Worm (Caenorhabditis elegans): ENCODE results near the gene aat-3.
A peak's percentile ranks its signal among the peaks of the same experiment; 100 is the strongest.

Gene aat-3

ce11 chrX:2531276-2531675 is 20.8 kb upstream of the aat-3 start (continued):
- TF ChIP-seq sea-2 (GFP tag; IDR thresholded peaks at IDR 0.05) (no peak), F55B11.4 (tag; optimal IDR thresholded peaks at IDR 0.05; ENCODE audit: borderline replicate concordance, insufficient read depth) (no peak), C06A6.2 (GFP tag; conservative IDR thresholded peaks at IDR 0.05) (no peak), F39B2.1 (GFP tag; IDR thresholded peaks at IDR 0.05) (no peak), nfya-2 (GFP tag; IDR thresholded peaks at IDR 0.05) (0 out of 2 replicates have a peak, but pooled peaks have one; percentile 67), ama-1 (optimal IDR thresholded peaks at IDR 0.05) (no peak), ama-1 (GFP tag; optimal IDR thresholded peaks at IDR 0.05) (peak; percentile 16 to 32), ceh-58 (GFP tag; IDR thresholded peaks at IDR 0.05) (no peak), lsl-1 (GFP tag; optimal IDR thresholded peaks at IDR 0.05) (no peak), dpff-1 (tag; optimal IDR thresholded peaks at IDR 0.05) (no peak), repo-1 (tag; optimal IDR thresholded peaks at IDR 0.05) (peak; percentile 80), zfh-2 (GFP tag; conservative IDR thresholded peaks at IDR 0.05) (no peak), ceh-79 (tag; optimal IDR thresholded peaks at IDR 0.05) (peak; percentile 15), F10E7.11 (tag; optimal IDR thresholded peaks at IDR 0.05) (no peak), ztf-28 (GFP tag; IDR thresholded peaks at IDR 0.05) (0 out of 2 replicates have a peak, but pooled peaks have one; percentile 42), nhr-90 (tag; optimal IDR thresholded peaks at IDR 0.05) (peak; percentile 66), hmg-20 (GFP tag; IDR thresholded peaks at IDR 0.05) (peak; percentile 55; the same call in 1 of the 2 replicates), unc-130 (GFP tag; optimal IDR thresholded peaks at IDR 0.05) (peak; percentile 13), hrde-1 (tag; optimal IDR thresholded peaks at IDR 0.05; ENCODE audit: borderline replicate concordance) (no peak), K11D2.4 (GFP tag; IDR thresholded peaks at IDR 0.05) (no peak), let-607 (tag; optimal IDR thresholded peaks at IDR 0.05) (peak; percentile 51 to 61), ekl-4 (GFP tag; IDR thresholded peaks at IDR 0.05) (peak; percentile 61; the same call in 1 of the 2 replicates), ceh-40 (GFP tag; IDR thresholded peaks at IDR 0.05) (no peak), cebp-2 (GFP tag; IDR thresholded peaks at IDR 0.05) (0 out of 2 replicates have a peak, but pooled peaks have one; percentile 12), akir-1 (GFP tag; optimal IDR thresholded peaks at IDR 0.05) (no peak), ztf-3 (GFP tag; optimal IDR thresholded peaks at IDR 0.05) (no peak), snpc-4 (GFP tag; optimal IDR thresholded peaks at IDR 0.05) (peak; percentile 48), snpc-4 (tag; optimal IDR thresholded peaks at IDR 0.05) (peak; percentile 2 to 75 (median 66)), xnd-1 (tag; optimal IDR thresholded peaks at IDR 0.05) (no peak), snpc-1.1 (tag; optimal IDR thresholded peaks at IDR 0.05; ENCODE audit: insufficient read depth) (peak; percentile 26), hmg-1.2 (GFP tag; IDR thresholded peaks at IDR 0.05) (peak; percentile 52), mcd-1 (GFP tag; IDR thresholded peaks at IDR 0.05) (peak; percentile 32; the same call in 1 of the 2 replicates), lin-35 (GFP tag; optimal IDR thresholded peaks at IDR 0.05) (peak in 1 of 3 experiments; percentile 16), sptf-2 (GFP tag; optimal IDR thresholded peaks at IDR 0.05) (no peak), chd-7 (tag; optimal IDR thresholded peaks at IDR 0.05) (peak; percentile 63), nhr-27 (tag; optimal IDR thresholded peaks at IDR 0.05) (peak; percentile 48), lsy-27 (tag; optimal IDR thresholded peaks at IDR 0.05; ENCODE audit: borderline replicate concordance, insufficient read depth) (no peak), unc-62 (GFP tag; optimal IDR thresholded peaks at IDR 0.05) (no peak), attf-5 (GFP tag; optimal IDR thresholded peaks at IDR 0.05) (peak; percentile 20), K12H6.12 (tag; optimal IDR thresholded peaks at IDR 0.05) (peak; percentile 17), F49E8.2 (tag; optimal IDR thresholded peaks at IDR 0.05; ENCODE audit: insufficient read depth) (no peak), aptf-2 (GFP tag; conservative IDR thresholded peaks at IDR 0.05) (no peak), bed-1 (GFP tag; IDR thresholded peaks at IDR 0.05) (no peak), lin-26 (GFP tag; IDR thresholded peaks at IDR 0.05) (peak; percentile 82), sdz-38 (tag; optimal IDR thresholded peaks at IDR 0.05) (no peak), tlf-1 (GFP tag; optimal IDR thresholded peaks at IDR 0.05) (no peak), attf-3 (GFP tag; conservative IDR thresholded peaks at IDR 0.05) (no peak), F33H1.4 (GFP tag; IDR thresholded peaks at IDR 0.05) (no peak)
